Worm (Caenorhabditis elegans): ENCODE data around the gene hach-1.

Gene hach-1

ce11 chrIII:5557246-5557819 is 2.1 kb downstream of the hach-1 start, which contains the start of gene rpc-2 (continued):
- no peak for TF ChIP-seq F33H1.4 (GFP tag; IDR thresholded peaks at IDR 0.05)
- no peak for TF ChIP-seq Y53F4B.3 (GFP tag; IDR thresholded peaks at IDR 0.05)
- TF ChIP-seq lin-26 (GFP tag; IDR thresholded peaks at IDR 0.05), result no peak
- TF ChIP-seq aptf-3 (GFP tag; IDR thresholded peaks at IDR 0.05), result 0 out of 2 replicates have a peak, but pooled peaks have one; percentile 27
- TF ChIP-seq chd-7 (tag; optimal IDR thresholded peaks at IDR 0.05), result peak; percentile 85
- TF ChIP-seq ceh-27 (GFP tag; optimal IDR thresholded peaks at IDR 0.05), result no peak
- TF ChIP-seq F55B11.4 (tag; optimal IDR thresholded peaks at IDR 0.05; ENCODE audit: borderline replicate concordance, insufficient read depth), result no peak
- no peak for TF ChIP-seq ztf-6 (GFP tag; IDR thresholded peaks at IDR 0.05)
- TF ChIP-seq ceh-79 (tag; optimal IDR thresholded peaks at IDR 0.05), result no peak
- TF ChIP-seq pha-4 (tag; optimal IDR thresholded peaks at IDR 0.05), result no peak
- TF ChIP-seq ceh-40 (GFP tag; IDR thresholded peaks at IDR 0.05), result no peak
- TF ChIP-seq fkh-3 (tag; optimal IDR thresholded peaks at IDR 0.05), result peak; percentile 32
- peak; percentile 32; the same call in 1 of the 2 replicates for TF ChIP-seq pbrm-1 (GFP tag; IDR thresholded peaks at IDR 0.05)
- peak; percentile 51 for TF ChIP-seq ekl-4 (GFP tag; IDR thresholded peaks at IDR 0.05)
- no peak for TF ChIP-seq repo-1 (tag; optimal IDR thresholded peaks at IDR 0.05)
- TF ChIP-seq egrh-3 (GFP tag; IDR thresholded peaks at IDR 0.05), result no peak
- no peak for TF ChIP-seq somi-1 (GFP tag; optimal IDR thresholded peaks at IDR 0.05)
- peak; percentile 59 for TF ChIP-seq nhr-90 (tag; optimal IDR thresholded peaks at IDR 0.05)
- no peak for TF ChIP-seq ceh-91 (GFP tag; IDR thresholded peaks at IDR 0.05)
- 0 out of 2 replicates have a peak, but pooled peaks have one; percentile 34 for TF ChIP-seq cebp-2 (GFP tag; IDR thresholded peaks at IDR 0.05)
- peak; percentile 18 for TF ChIP-seq F10E7.11 (tag; optimal IDR thresholded peaks at IDR 0.05)
- no peak for TF ChIP-seq die-1 (tag; optimal IDR thresholded peaks at IDR 0.05)
- TF ChIP-seq nhr-27 (tag; optimal IDR thresholded peaks at IDR 0.05), result peak; percentile 1
- peak; percentile 3 for TF ChIP-seq ztf-26 (tag; optimal IDR thresholded peaks at IDR 0.05)
- TF ChIP-seq Y67H2A.10 (GFP tag; conservative IDR thresholded peaks at IDR 0.05), result no peak
- 0 out of 2 replicates have a peak, but pooled peaks have one; percentile 16 for TF ChIP-seq hmg-1.2 (GFP tag; IDR thresholded peaks at IDR 0.05)
- no peak for TF ChIP-seq him-1 (tag; optimal IDR thresholded peaks at IDR 0.05)
- no peak for TF ChIP-seq ZK185.1 (tag; optimal IDR thresholded peaks at IDR 0.05; ENCODE audit: poor library complexity, severe bottlenecking)
- no peak for TF ChIP-seq B0261.1 (tag; optimal IDR thresholded peaks at IDR 0.05)
- peak; percentile 26 for TF ChIP-seq madf-10 (tag; optimal IDR thresholded peaks at IDR 0.05)
- no peak for TF ChIP-seq lin-40 (tag; optimal IDR thresholded peaks at IDR 0.05)
- 0 out of 2 replicates have a peak, but pooled peaks have one; percentile 51 for TF ChIP-seq hmg-20 (GFP tag; IDR thresholded peaks at IDR 0.05)
- no peak for TF ChIP-seq F23B12.7 (tag; optimal IDR thresholded peaks at IDR 0.05; ENCODE audit: insufficient read depth)
- TF ChIP-seq Y53G8AR.9 (GFP tag; conservative IDR thresholded peaks at IDR 0.05), result peak; percentile 86
- TF ChIP-seq zim-3 (tag; optimal IDR thresholded peaks at IDR 0.05), result no peak
- TF ChIP-seq F49E8.2 (tag; optimal IDR thresholded peaks at IDR 0.05; ENCODE audit: insufficient read depth), result no peak
- no peak for TF ChIP-seq mes-4 (tag; optimal IDR thresholded peaks at IDR 0.05)
- TF ChIP-seq lin-54 (GFP tag; optimal IDR thresholded peaks at IDR 0.05), result no peak
- peak; percentile 63; the same call in 1 of the 2 replicates for TF ChIP-seq B0336.3 (GFP tag; IDR thresholded peaks at IDR 0.05)
- TF ChIP-seq unc-130 (GFP tag; optimal IDR thresholded peaks at IDR 0.05), result no peak
- no peak for TF ChIP-seq cebp-1 (GFP tag; IDR thresholded peaks at IDR 0.05)
- peak; percentile 55 for TF ChIP-seq cebp-1 (tag; optimal IDR thresholded peaks at IDR 0.05)
- TF ChIP-seq let-526 (GFP tag; IDR thresholded peaks at IDR 0.05), result no peak
- TF ChIP-seq mcd-1 (GFP tag; IDR thresholded peaks at IDR 0.05), result no peak
- TF ChIP-seq F57A8.1 (GFP tag; optimal IDR thresholded peaks at IDR 0.05), result no peak
- TF ChIP-seq nfya-2 (GFP tag; IDR thresholded peaks at IDR 0.05), result 0 out of 2 replicates have a peak, but pooled peaks have one; percentile 76
- no peak for TF ChIP-seq gei-17 (GFP tag; optimal IDR thresholded peaks at IDR 0.05)
- TF ChIP-seq efl-1 (GFP tag; optimal IDR thresholded peaks at IDR 0.05), result no peak
